Worm (Caenorhabditis elegans): Measurements from ENCODE around the gene R102.10.
A peak's percentile ranks its signal among the peaks of the same experiment; 100 is the strongest.

Gene R102.10

ce11 chrIV:10705176-10705575, at the start of gene R102.10:
R102.10 (plus strand) TSS chrIV:10705476.
- TF ChIP-seq snpc-4 (tag; optimal IDR thresholded peaks at IDR 0.05) (no peak), ztf-4 (tag; optimal IDR thresholded peaks at IDR 0.05) (no peak), nhr-237 (tag; optimal IDR thresholded peaks at IDR 0.05) (no peak), egl-27 (tag; optimal IDR thresholded peaks at IDR 0.05) (no peak), nhr-11 (tag; optimal IDR thresholded peaks at IDR 0.05) (no peak), tbx-2 (tag; optimal IDR thresholded peaks at IDR 0.05) (no peak), egl-5 (tag; optimal IDR thresholded peaks at IDR 0.05) (no peak), nfya-1 (tag; optimal IDR thresholded peaks at IDR 0.05; ENCODE audit: insufficient read depth) (no peak), mdl-1 (tag; optimal IDR thresholded peaks at IDR 0.05) (no peak), ama-1 (optimal IDR thresholded peaks at IDR 0.05) (no peak), skn-1 (tag; optimal IDR thresholded peaks at IDR 0.05) (no peak), nhr-25 (tag; optimal IDR thresholded peaks at IDR 0.05) (no peak), nhr-43 (tag; optimal IDR thresholded peaks at IDR 0.05; ENCODE audit: poor library complexity, severe bottlenecking) (no peak), unc-39 (tag; optimal IDR thresholded peaks at IDR 0.05) (no peak), fkh-10 (GFP tag; optimal IDR thresholded peaks at IDR 0.05) (no peak), zag-1 (tag; optimal IDR thresholded peaks at IDR 0.05) (no peak), jun-1 (tag; optimal IDR thresholded peaks at IDR 0.05) (no peak), ceh-82 (tag; optimal IDR thresholded peaks at IDR 0.05) (no peak), unc-62 (GFP tag; optimal IDR thresholded peaks at IDR 0.05) (no peak), nhr-77 (tag; optimal IDR thresholded peaks at IDR 0.05) (no peak)

DNA sequence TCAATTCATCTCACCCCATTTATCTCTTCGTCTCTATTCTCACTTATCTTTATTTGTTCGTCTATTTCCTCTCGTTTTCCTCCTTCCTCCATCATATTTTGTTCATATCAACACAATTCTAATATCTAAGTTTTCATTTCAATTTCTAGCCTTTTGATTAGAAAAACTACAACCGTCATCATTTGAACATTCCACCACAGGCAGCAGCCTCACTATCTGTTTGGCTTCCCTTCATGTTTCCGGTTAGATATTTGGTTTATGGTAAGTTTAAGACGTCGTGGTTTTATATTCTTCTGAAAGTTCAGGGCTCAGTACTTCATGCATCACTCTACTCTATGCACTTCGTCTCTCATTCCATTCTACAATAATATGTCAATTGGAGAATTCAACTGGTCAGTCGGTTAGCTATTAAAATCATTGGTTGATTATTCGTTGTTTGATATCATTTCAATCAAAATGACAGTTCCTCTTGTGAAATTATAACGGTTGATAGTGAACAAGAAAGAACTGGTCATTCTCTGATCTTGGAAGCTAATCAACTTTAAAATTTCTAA, 48.4 kb upstream of the R102.10 start, which contains the start of gene K08C7.1:
K08C7.1 (plus strand) TSS at position 43 of the 554 bp plus-strand sequence.
- TF ChIP-seq eor-1 (tag; optimal IDR thresholded peaks at IDR 0.05): no peak
- peak; percentile 78 for TF ChIP-seq elt-2 (tag; optimal IDR thresholded peaks at IDR 0.05)
- TF ChIP-seq nhr-43 (tag; optimal IDR thresholded peaks at IDR 0.05; ENCODE audit: poor library complexity, severe bottlenecking): no peak
- TF ChIP-seq egl-27 (tag; optimal IDR thresholded peaks at IDR 0.05): no peak
- no peak for TF ChIP-seq ZK546.5 (tag; optimal IDR thresholded peaks at IDR 0.05)
- peak; percentile 32 for TF ChIP-seq pqm-1 (tag; optimal IDR thresholded peaks at IDR 0.05)
- no peak for TF ChIP-seq lin-15B (tag; optimal IDR thresholded peaks at IDR 0.05)
- TF ChIP-seq ceh-82 (tag; optimal IDR thresholded peaks at IDR 0.05): no peak
- TF ChIP-seq fkh-2 (tag; optimal IDR thresholded peaks at IDR 0.05): no peak

DNA sequence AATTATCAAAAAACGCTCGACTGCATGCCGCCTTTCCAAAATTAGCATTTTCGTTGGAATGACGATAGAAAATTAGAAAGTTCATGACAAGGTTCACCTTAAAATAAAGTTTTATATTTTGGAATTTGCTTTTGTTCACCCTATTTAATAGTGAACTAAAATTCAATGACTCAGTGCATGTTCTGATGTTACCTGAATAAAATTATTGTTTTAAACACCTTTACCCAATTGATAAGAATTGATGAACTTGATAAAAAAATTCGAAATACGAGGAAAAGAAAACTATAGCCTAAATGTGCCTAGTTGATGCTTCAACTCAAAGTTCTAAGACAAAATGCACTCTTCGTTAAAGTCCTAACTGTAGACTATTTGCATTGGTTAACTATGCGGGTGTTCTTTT, 44.2 kb upstream of the R102.10 start:
- no peak for TF ChIP-seq ztf-4 (tag; optimal IDR thresholded peaks at IDR 0.05)
- TF ChIP-seq pqm-1 (tag; optimal IDR thresholded peaks at IDR 0.05): peak; percentile 51

ce11 chrIV:10661760-10662159, 43.5 kb upstream of the R102.10 start, which contains the start of gene fmo-1:
fmo-1 (plus strand) TSS chrIV:10661857.
- peak; percentile 57 for TF ChIP-seq elt-2 (tag; optimal IDR thresholded peaks at IDR 0.05)
- TF ChIP-seq pqm-1 (tag; optimal IDR thresholded peaks at IDR 0.05): peak; percentile 66
- no peak for TF ChIP-seq ama-1 (optimal IDR thresholded peaks at IDR 0.05)

- TF ChIP-seq nhr-67 (tag; optimal IDR thresholded peaks at IDR 0.05) (no peak), nfya-1 (tag; optimal IDR thresholded peaks at IDR 0.05; ENCODE audit: insufficient read depth) (no peak), nhr-77 (tag; optimal IDR thresholded peaks at IDR 0.05) (no peak), lin-15B (tag; optimal IDR thresholded peaks at IDR 0.05) (no peak), lsy-12 (tag; optimal IDR thresholded peaks at IDR 0.05) (no peak), fkh-2 (tag; optimal IDR thresholded peaks at IDR 0.05) (no peak), lin-39 (tag; optimal IDR thresholded peaks at IDR 0.05) (no peak), nhr-237 (tag; optimal IDR thresholded peaks at IDR 0.05) (no peak), fkh-10 (GFP tag; optimal IDR thresholded peaks at IDR 0.05) (no peak), unc-62 (GFP tag; optimal IDR thresholded peaks at IDR 0.05) (no peak), jun-1 (tag; optimal IDR thresholded peaks at IDR 0.05) (no peak), eor-1 (tag; optimal IDR thresholded peaks at IDR 0.05) (no peak), egl-27 (tag; optimal IDR thresholded peaks at IDR 0.05) (no peak), nhr-28 (tag; optimal IDR thresholded peaks at IDR 0.05) (no peak), elt-3 (tag; optimal IDR thresholded peaks at IDR 0.05) (no peak)
Observed at ce11 chrIV:10664134-10664533, 41.1 kb upstream of the R102.10 start, which contains the start of gene K08C7.7. K08C7.7 (plus strand) TSS chrIV:10664434.

DNA sequence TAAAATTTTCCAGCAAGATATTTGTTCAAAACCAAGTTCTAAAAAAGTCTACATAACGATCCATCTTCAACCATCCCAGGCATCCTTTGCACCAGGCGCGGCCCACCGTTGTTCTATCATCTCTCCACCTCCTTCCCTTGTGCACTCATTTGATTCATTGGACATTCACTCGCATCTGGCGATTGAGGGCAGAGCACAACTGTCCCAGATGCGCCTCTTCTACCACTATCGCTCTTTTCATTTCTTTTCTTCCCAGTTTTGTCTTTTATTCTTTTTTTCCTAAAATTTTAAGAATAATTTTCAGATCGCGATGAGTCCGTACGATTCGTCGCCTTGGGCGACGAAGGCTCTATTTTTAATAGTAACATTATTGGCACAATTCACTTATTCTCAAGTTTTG, 38.8 kb upstream of the R102.10 start, which contains the start of gene epi-1:
epi-1 (plus strand) TSS at position 301 of the 400 bp plus-strand sequence.
- no peak for TF ChIP-seq zag-1 (tag; optimal IDR thresholded peaks at IDR 0.05)
- no peak for TF ChIP-seq skn-1 (tag; optimal IDR thresholded peaks at IDR 0.05)
- TF ChIP-seq fkh-2 (tag; optimal IDR thresholded peaks at IDR 0.05): no peak
- no peak for TF ChIP-seq ztf-4 (tag; optimal IDR thresholded peaks at IDR 0.05)
- no peak for TF ChIP-seq mml-1 (tag; optimal IDR thresholded peaks at IDR 0.05)
- no peak for TF ChIP-seq nhr-43 (tag; optimal IDR thresholded peaks at IDR 0.05; ENCODE audit: poor library complexity, severe bottlenecking)
- no peak for TF ChIP-seq daf-12 (tag; optimal IDR thresholded peaks at IDR 0.05)
- no peak for TF ChIP-seq ztf-11 (tag; optimal IDR thresholded peaks at IDR 0.05)
- no peak for TF ChIP-seq nfya-1 (tag; optimal IDR thresholded peaks at IDR 0.05; ENCODE audit: insufficient read depth)
- no peak for TF ChIP-seq hmg-11 (tag; optimal IDR thresholded peaks at IDR 0.05)
- no peak for TF ChIP-seq R02D3.7 (tag; optimal IDR thresholded peaks at IDR 0.05)
- no peak for TF ChIP-seq nhr-11 (tag; optimal IDR thresholded peaks at IDR 0.05)
- no peak for TF ChIP-seq ceh-16 (tag; optimal IDR thresholded peaks at IDR 0.05)
- no peak for TF ChIP-seq pha-4 (tag; optimal IDR thresholded peaks at IDR 0.05)
- TF ChIP-seq fos-1 (tag; optimal IDR thresholded peaks at IDR 0.05): no peak
- no peak for TF ChIP-seq lsy-12 (tag; optimal IDR thresholded peaks at IDR 0.05)
- no peak for TF ChIP-seq elt-3 (tag; optimal IDR thresholded peaks at IDR 0.05)
